Worm (Caenorhabditis elegans) whole organism, late embryonic: ENCODE results near the gene cut-6.

Source experiments
- elt-4 ChIP-seq: sonication (generic microtip); optimal IDR thresholded peaks from 2 replicates; lab custom pipeline; 2016; ENCODE audit warnings: missing genetic modification characterization, missing compliant biosample characterization
- tbx-2 ChIP-seq: sonication (generic microtip); optimal IDR thresholded peaks from 2 replicates; lab custom pipeline; 2016; ENCODE audit warnings: missing genetic modification characterization, missing compliant biosample characterization

- TF ChIP-seq elt-4 (tag; lab: Kevin White, UChicago) (no peak), tbx-2 (tag; lab: Kevin White, UChicago) (no peak)
Measured at ce11 chrIII:10875132-10875531, 36.1 kb upstream of the cut-6 start, which contains the start of gene C44B9.2.
